Worm (Caenorhabditis elegans): ENCODE data around the gene nhr-109.
A peak's percentile ranks its signal among the peaks of the same experiment; 100 is the strongest.

DNA sequence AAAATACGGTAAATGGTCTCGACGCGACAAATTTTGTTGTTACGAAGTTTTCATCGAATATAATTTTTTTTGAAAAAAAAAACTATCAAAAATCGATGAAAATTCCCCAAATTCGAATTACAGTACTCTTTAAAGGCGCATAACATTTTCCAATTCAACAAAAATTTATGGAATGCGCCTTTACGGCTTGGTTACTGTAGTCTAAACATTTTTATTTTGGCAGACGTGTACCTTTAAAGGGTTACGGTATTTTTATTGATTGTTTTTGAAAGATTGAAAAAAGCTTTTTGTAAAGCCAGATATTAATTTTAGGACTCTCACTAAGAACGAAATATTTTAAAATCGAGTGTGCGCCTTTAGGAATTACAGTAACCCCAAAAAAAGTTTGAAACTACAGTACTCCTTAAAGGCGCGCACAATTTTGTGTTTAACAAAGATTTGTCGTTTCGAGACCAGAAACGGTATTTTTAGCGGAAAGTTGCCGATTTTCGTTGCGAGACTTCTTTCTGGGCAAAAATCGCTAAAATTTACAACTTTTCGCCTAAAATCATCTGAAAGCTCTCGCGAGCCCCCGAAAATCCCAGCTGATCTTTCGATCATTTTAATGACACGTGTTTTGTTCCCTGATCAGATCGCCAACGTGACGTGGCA is 41.0 kb downstream of the nhr-109 start:
- TF ChIP-seq bed-1 (GFP tag; IDR thresholded peaks at IDR 0.05) (no peak), D2030.7 (GFP tag; IDR thresholded peaks at IDR 0.05) (no peak), ceh-79 (tag; optimal IDR thresholded peaks at IDR 0.05) (no peak), ztf-28 (GFP tag; IDR thresholded peaks at IDR 0.05) (no peak), dpl-1 (GFP tag; optimal IDR thresholded peaks at IDR 0.05) (no peak), F33H1.4 (GFP tag; IDR thresholded peaks at IDR 0.05) (peak; percentile 67), cebp-1 (GFP tag; IDR thresholded peaks at IDR 0.05) (no peak), cebp-1 (tag; optimal IDR thresholded peaks at IDR 0.05) (no peak), egl-18 (GFP tag; IDR thresholded peaks at IDR 0.05) (no peak)
